Fruit fly (Drosophila melanogaster): ENCODE measurements around the gene CG5217.

Gene CG5217

DNA sequence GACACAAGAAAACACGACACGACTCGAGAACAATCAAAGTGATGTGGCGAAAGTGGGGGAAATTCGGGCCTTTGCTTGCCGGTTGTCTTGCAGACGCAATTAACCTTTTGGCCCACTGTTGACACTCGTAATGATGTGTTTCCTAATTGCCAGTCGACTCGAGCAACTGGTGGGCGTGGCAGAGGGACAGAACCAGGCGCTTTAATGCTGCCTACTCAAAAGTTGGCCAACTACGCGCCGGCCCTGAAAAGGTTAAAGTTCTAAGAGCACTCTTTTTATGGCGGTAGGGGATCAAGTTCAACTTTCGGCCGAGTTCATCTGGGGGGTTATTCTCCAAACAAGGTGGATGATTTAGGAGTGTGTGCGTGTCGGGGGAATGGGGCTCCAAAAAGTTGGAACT, 26.6 kb downstream of the CG5217 start:
- no peak for TF ChIP-seq Sin3A (optimal IDR thresholded peaks at IDR 0.05)
- TF ChIP-seq insv (optimal IDR thresholded peaks at IDR 0.05), result no peak
- TF ChIP-seq h (optimal IDR thresholded peaks at IDR 0.05), result no peak
- TF ChIP-seq psq (optimal IDR thresholded peaks at IDR 0.05), result no peak
- no peak for TF ChIP-seq Myc (optimal IDR thresholded peaks at IDR 0.05)

DNA sequence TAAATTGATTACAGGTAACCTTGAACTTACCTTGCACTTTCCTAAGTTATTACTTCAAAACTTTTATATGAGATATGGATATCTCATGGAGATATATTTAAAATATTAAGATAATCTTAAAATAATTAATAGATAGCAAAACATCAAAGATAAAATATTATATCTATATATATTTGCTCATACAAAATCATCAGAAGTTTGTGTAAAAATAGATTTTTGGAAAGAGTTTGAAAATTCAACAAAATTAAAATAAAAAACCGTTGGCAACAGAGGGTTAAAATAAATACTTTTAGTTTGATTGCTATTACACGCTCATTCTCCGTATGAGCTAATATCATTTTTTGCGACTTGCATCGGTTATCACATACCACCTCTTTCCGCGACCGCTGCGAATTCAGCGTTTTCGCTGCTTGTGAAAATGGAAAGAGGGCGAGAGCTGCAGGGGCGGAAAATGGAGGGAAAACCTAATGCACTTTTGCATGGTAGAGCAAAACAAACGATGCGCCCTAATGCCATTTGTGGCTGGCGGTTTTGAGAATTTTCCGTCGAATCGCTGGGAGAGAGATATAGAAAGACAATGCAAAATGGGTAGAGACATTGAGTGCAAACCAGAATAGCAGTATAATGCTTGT, 35.3 kb downstream of the CG5217 start:
- TF ChIP-seq ttk (optimal IDR thresholded peaks at IDR 0.05), result no peak
- TF ChIP-seq h (optimal IDR thresholded peaks at IDR 0.05), result no peak
- no peak for TF ChIP-seq Myc (optimal IDR thresholded peaks at IDR 0.05)
- no peak for TF ChIP-seq insv (optimal IDR thresholded peaks at IDR 0.05)
- TF ChIP-seq Sin3A (optimal IDR thresholded peaks at IDR 0.05), result no peak
- TF ChIP-seq psq (optimal IDR thresholded peaks at IDR 0.05), result no peak

DNA sequence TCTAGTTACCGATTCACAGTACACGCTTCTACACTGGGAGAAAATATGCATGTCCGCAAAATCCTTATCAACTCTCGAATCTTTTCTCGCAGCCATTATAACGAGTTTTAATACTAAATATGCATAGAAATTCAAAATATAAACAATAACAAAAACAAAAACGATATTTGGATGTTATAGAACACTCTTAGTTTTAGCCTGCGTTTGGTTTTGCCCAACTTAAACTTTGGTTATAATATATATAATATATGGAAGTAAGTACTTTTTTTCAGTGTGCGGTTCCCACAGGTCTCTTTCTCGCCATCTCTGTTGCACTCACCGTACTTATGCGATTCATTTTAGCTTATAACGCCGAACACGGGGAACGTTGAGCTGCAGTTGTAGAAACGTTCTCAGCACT, 36.2 kb downstream of the CG5217 start, which contains the start of gene cry:
cry (plus strand) TSS at position 377 of the 400 bp plus-strand sequence.
- TF ChIP-seq insv (optimal IDR thresholded peaks at IDR 0.05) (no peak), h (optimal IDR thresholded peaks at IDR 0.05) (no peak), Sin3A (optimal IDR thresholded peaks at IDR 0.05) (no peak), ttk (optimal IDR thresholded peaks at IDR 0.05) (no peak), Myc (optimal IDR thresholded peaks at IDR 0.05) (no peak), psq (optimal IDR thresholded peaks at IDR 0.05) (no peak)
